Fruit fly (Drosophila melanogaster) ovary, adult (tissue): ENCODE measurements around the gene RhoGAP93B.

ENCODE experiments used
- CG17801 ChIP-seq: fragments of 200-800 bp; optimal IDR thresholded peaks from 2 replicates; lab custom pipeline; 2019; ENCODE audit warnings: missing biosample characterization, mild to moderate bottlenecking, missing genetic modification characterization, moderate library complexity; ENCODE audit not compliant: partially characterized antibody

RhoGAP93B gene

dm6 chr3R:21097631-21098117, at the start of gene RhoGAP93B:
TSS of gene RhoGAP93B (minus strand) at chr3R:21097827.
- TF ChIP-seq CG17801 (GFP tag; lab: Kevin White, UChicago) = peak; percentile 95

dm6 chr3R:21141341-21141740, 43.7 kb upstream of the RhoGAP93B start:
- TF ChIP-seq CG17801 (GFP tag; lab: Kevin White, UChicago) = no peak

- TF ChIP-seq CG17801 (GFP tag; lab: Kevin White, UChicago) = peak; percentile 25
These were observed 42.8 kb upstream of the RhoGAP93B start, which contains the start of gene SNF4Agamma for dm6 chr3R:21140458-21140857. TSS of gene SNF4Agamma (plus strand) at chr3R:21140739.

- TF ChIP-seq CG17801 (GFP tag; lab: Kevin White, UChicago) = peak; percentile 70
These were observed 40.7 kb upstream of the RhoGAP93B start, which contains the start of gene meigo for dm6 chr3R:21138220-21138754. TSS of gene meigo (plus strand) at chr3R:21138270.

dm6 chr3R:21133951-21134350, 36.3 kb upstream of the RhoGAP93B start, which contains the start of gene Usp8:
TSS of gene Usp8 (plus strand) at chr3R:21134262.
- TF ChIP-seq CG17801 (GFP tag; lab: Kevin White, UChicago) = peak; percentile 45

dm6 chr3R:21133517-21133916, 35.9 kb upstream of the RhoGAP93B start, which contains the start of gene Trm7-34:
TSS of gene Trm7-34 (minus strand) at chr3R:21133881.
- no peak for TF ChIP-seq CG17801 (GFP tag; lab: Kevin White, UChicago)

dm6 chr3R:21130050-21130449, 32.4 kb upstream of the RhoGAP93B start, which contains the start of gene Ice2:
TSS of gene Ice2 (plus strand) at chr3R:21130216.
- TF ChIP-seq CG17801 (GFP tag; lab: Kevin White, UChicago) = no peak

- TF ChIP-seq CG17801 (GFP tag; lab: Kevin White, UChicago) = no peak
These were observed 32.0 kb upstream of the RhoGAP93B start, which contains the start of gene Obp93a for dm6 chr3R:21129617-21130016. TSS of gene Obp93a (minus strand) at chr3R:21129717.

- TF ChIP-seq CG17801 (GFP tag; lab: Kevin White, UChicago) = peak; percentile 60
These were observed 29.8 kb upstream of the RhoGAP93B start, which contains the start of the genes slmb and CG5793 for dm6 chr3R:21127352-21127985. TSS of gene slmb (minus strand) at chr3R:21127485. TSS of gene CG5793 (plus strand) at chr3R:21127573.

dm6 chr3R:21126673-21127284, 29.2 kb upstream of the RhoGAP93B start:
- no peak for TF ChIP-seq CG17801 (GFP tag; lab: Kevin White, UChicago)

dm6 chr3R:21124225-21124624, 26.6 kb upstream of the RhoGAP93B start:
- no peak for TF ChIP-seq CG17801 (GFP tag; lab: Kevin White, UChicago)

- peak; percentile 40 for TF ChIP-seq CG17801 (GFP tag; lab: Kevin White, UChicago)
These were observed 21.2 kb upstream of the RhoGAP93B start, which contains the start of gene Bdbt for dm6 chr3R:21118784-21119183. TSS of gene Bdbt (minus strand) at chr3R:21118856.

dm6 chr3R:21116057-21116456, 18.4 kb upstream of the RhoGAP93B start, which contains the start of gene ppan:
TSS of gene ppan (plus strand) at chr3R:21116254.
- TF ChIP-seq CG17801 (GFP tag; lab: Kevin White, UChicago) = no peak

- peak; percentile 71 for TF ChIP-seq CG17801 (GFP tag; lab: Kevin White, UChicago)
These were observed 15.3 kb upstream of the RhoGAP93B start for dm6 chr3R:21112742-21113465.
